Worm (Caenorhabditis elegans) whole organism, L1 larva: ENCODE measurements around the gene str-255.
A peak's percentile ranks its signal among the peaks of the same experiment; 100 is the strongest.

Source experiments
- C16A3.4 ChIP-seq: fragments of 150-350 bp; optimal IDR thresholded peaks from 2 replicates; lab custom pipeline; 2014; ENCODE audit warnings: missing biosample characterization, missing genetic modification characterization
- C34B4.2 ChIP-seq: sonication (generic microtip); optimal IDR thresholded peaks from 2 replicates; lab custom pipeline; 2017; ENCODE audit warnings: mild to moderate bottlenecking, missing genetic modification characterization, missing compliant biosample characterization
- F16B12.6 ChIP-seq: fragments of 150-350 bp; optimal IDR thresholded peaks from 2 replicates; lab custom pipeline; 2014; ENCODE audit warnings: missing biosample characterization, missing genetic modification characterization
- aly-2 ChIP-seq: fragments of 150-350 bp; optimal IDR thresholded peaks from 2 replicates; lab custom pipeline; 2014; ENCODE audit warnings: missing biosample characterization, missing genetic modification characterization
- ceh-8 ChIP-seq: fragments of 200-800 bp; sonication (Bioruptor generic); optimal IDR thresholded peaks from 2 replicates; lab custom pipeline; 2018; ENCODE audit warnings: mild to moderate bottlenecking, missing genetic modification characterization, moderate library complexity, missing compliant biosample characterization
- ceh-82 ChIP-seq, 3 experiments: fragments of 150-350 bp in 1 of 3; sonication (generic microtip) in 2 of 3; optimal IDR thresholded peaks; 2 replicates each; lab custom pipeline; 2014 to 2017; ENCODE audit warnings: missing biosample characterization in 3 of 3, missing genetic modification characterization in 3 of 3
- ceh-90 ChIP-seq: sonication (generic microtip); optimal IDR thresholded peaks from 2 replicates; lab custom pipeline; 2016; ENCODE audit warnings: missing genetic modification characterization, missing compliant biosample characterization
- ces-1 ChIP-seq: fragments of 150-350 bp; optimal IDR thresholded peaks from 2 replicates; lab custom pipeline; 2014; ENCODE audit warnings: missing biosample characterization, missing genetic modification reagents, missing genetic modification characterization
- dpl-1 ChIP-seq, 3 experiments: fragments of 150-350 bp in 2 of 3; sonication (generic microtip) in 1 of 3; optimal IDR thresholded peaks; 2 replicates each; lab custom pipeline; 2014 to 2017; ENCODE audit warnings: missing biosample characterization in 3 of 3, missing genetic modification characterization in 3 of 3, missing genetic modification reagents in 3 of 3
- efl-1 ChIP-seq, 4 experiments: fragments of 150-350 bp; optimal IDR thresholded peaks in 3 of 4; peaks in 1 of 4; 1 replicate in 1 of 4; 2 replicates in 3 of 4; lab custom pipeline; 2014; ENCODE audit warnings: missing biosample characterization in 2 of 4, missing genetic modification characterization in 2 of 4, missing genetic modification reagents in 2 of 4
- egl-13 ChIP-seq: sonication (generic microtip); optimal IDR thresholded peaks from 2 replicates; lab custom pipeline; 2016; ENCODE audit warnings: missing genotype, missing genetic modification reagents, missing genetic modification characterization, missing compliant biosample characterization
- elt-3 ChIP-seq, 6 experiments: fragments of 150-350 bp in 1 of 6; sonication (generic microtip); optimal IDR thresholded peaks; 2 replicates each; lab custom pipeline; 2017 to 2018; ENCODE audit warnings: missing biosample characterization in 6 of 6, missing genetic modification characterization in 6 of 6, inconsistent platforms in 1 of 6
- ets-5 ChIP-seq: fragments of 200-800 bp; sonication (Bioruptor generic); IDR thresholded peaks from 2 replicates; pipeline ENCODE4 v1.3.6; 2022; ENCODE audit warnings: missing genetic modification characterization, missing compliant biosample characterization
- hpl-2 ChIP-seq: fragments of 150-350 bp; optimal IDR thresholded peaks from 2 replicates; lab custom pipeline; 2014; ENCODE audit warnings: missing biosample characterization, missing genetic modification reagents, missing genetic modification characterization
- irx-1 ChIP-seq: sonication (generic microtip); optimal IDR thresholded peaks from 2 replicates; lab custom pipeline; 2016; ENCODE audit warnings: missing genetic modification characterization, missing compliant biosample characterization
- isw-1 ChIP-seq: fragments of 200-800 bp; sonication (Bioruptor generic); IDR thresholded peaks from 2 replicates; pipeline ENCODE4 v1.3.6; 2022; ENCODE audit warnings: missing genetic modification characterization, missing compliant biosample characterization
- lin-13 ChIP-seq: fragments of 150-350 bp; optimal IDR thresholded peaks from 2 replicates; lab custom pipeline; 2014; ENCODE audit warnings: missing biosample characterization, missing genetic modification reagents, missing genetic modification characterization
- lin-35 ChIP-seq, 2 experiments: fragments of 150-350 bp; optimal IDR thresholded peaks; 2 replicates each; lab custom pipeline; 2014; ENCODE audit warnings: missing biosample characterization in 2 of 2, missing genetic modification characterization in 2 of 2, missing genetic modification reagents in 2 of 2
- lir-3 ChIP-seq: sonication (generic microtip); optimal IDR thresholded peaks from 2 replicates; lab custom pipeline; 2016; ENCODE audit warnings: mild to moderate bottlenecking, missing genetic modification characterization, moderate library complexity, missing compliant biosample characterization; ENCODE audit not compliant: poor library complexity
- lsy-2 ChIP-seq, 2 experiments: fragments of 150-350 bp; optimal IDR thresholded peaks; 2 replicates each; lab custom pipeline; 2014; ENCODE audit warnings: missing biosample characterization in 2 of 2, missing genetic modification characterization in 2 of 2
- mab-9 ChIP-seq: fragments of 200-800 bp; sonication (Bioruptor generic); IDR thresholded peaks from 2 replicates; pipeline ENCODE4 v1.3.6; 2022; ENCODE audit warnings: missing genetic modification reagents, missing genetic modification characterization, missing compliant biosample characterization
- mdl-1 ChIP-seq, 2 experiments: fragments of 150-350 bp; optimal IDR thresholded peaks; 2 replicates each; lab custom pipeline; 2014 to 2017; ENCODE audit warnings: missing biosample characterization in 2 of 2, missing genetic modification characterization in 2 of 2, inconsistent platforms in 1 of 2
- mef-2 ChIP-seq: fragments of 150-350 bp; optimal IDR thresholded peaks from 2 replicates; lab custom pipeline; 2014; ENCODE audit warnings: missing biosample characterization, missing genetic modification characterization
- mep-1 ChIP-seq: fragments of 150-350 bp; optimal IDR thresholded peaks from 2 replicates; lab custom pipeline; 2014; ENCODE audit warnings: missing biosample characterization, missing genetic modification characterization
- nhr-11 ChIP-seq: fragments of 150-350 bp; optimal IDR thresholded peaks from 2 replicates; lab custom pipeline; 2014; ENCODE audit warnings: missing biosample characterization, missing genetic modification characterization
- nhr-12 ChIP-seq: sonication (generic microtip); optimal IDR thresholded peaks from 2 replicates; lab custom pipeline; 2017; ENCODE audit warnings: missing biosample characterization, missing genetic modification characterization
- nhr-19 ChIP-seq: fragments of 200-800 bp; sonication (Bioruptor generic); conservative IDR thresholded peaks from 2 replicates; pipeline ENCODE4 v1.3.6; 2022; ENCODE audit warnings: missing genetic modification characterization, missing compliant biosample characterization
- nhr-20 ChIP-seq: sonication (generic microtip); optimal IDR thresholded peaks from 2 replicates; lab custom pipeline; 2016; ENCODE audit warnings: mild to moderate bottlenecking, missing genetic modification characterization, missing compliant biosample characterization
- nhr-47 ChIP-seq: sonication (generic microtip); optimal IDR thresholded peaks from 2 replicates; lab custom pipeline; 2016; ENCODE audit warnings: mild to moderate bottlenecking, missing genetic modification characterization, moderate library complexity, missing compliant biosample characterization
- nhr-90 ChIP-seq: sonication (generic microtip); optimal IDR thresholded peaks from 2 replicates; lab custom pipeline; 2016; ENCODE audit warnings: mild to moderate bottlenecking, missing genetic modification characterization, missing compliant biosample characterization; ENCODE audit not compliant: poor library complexity
- pag-3 ChIP-seq: sonication (generic microtip); optimal IDR thresholded peaks from 2 replicates; lab custom pipeline; 2017; ENCODE audit warnings: missing genetic modification characterization, mild to moderate bottlenecking, missing compliant biosample characterization, antibody characterized with exemption, borderline replicate concordance; ENCODE audit not compliant: insufficient read depth
- pax-3 ChIP-seq: fragments of 200-800 bp; sonication (Bioruptor generic); optimal IDR thresholded peaks from 2 replicates; lab custom pipeline; 2018; ENCODE audit warnings: mild to moderate bottlenecking, missing genetic modification characterization, moderate library complexity, missing compliant biosample characterization
- rnt-1 ChIP-seq: sonication (generic microtip); optimal IDR thresholded peaks from 2 replicates; lab custom pipeline; 2016; ENCODE audit warnings: mild to moderate bottlenecking, missing genetic modification characterization, moderate library complexity, missing compliant biosample characterization
- skn-1 ChIP-seq: fragments of 150-350 bp; optimal IDR thresholded peaks from 2 replicates; lab custom pipeline; 2014; ENCODE audit warnings: missing biosample characterization, missing genetic modification characterization
- snpc-4 ChIP-seq: fragments of 150-350 bp; optimal IDR thresholded peaks from 2 replicates; lab custom pipeline; 2014; ENCODE audit warnings: missing biosample characterization, missing genetic modification characterization
- snu-23 ChIP-seq: sonication (generic microtip); optimal IDR thresholded peaks from 2 replicates; lab custom pipeline; 2016; ENCODE audit warnings: missing genetic modification characterization, missing compliant biosample characterization
- swsn-7 ChIP-seq: sonication (generic microtip); optimal IDR thresholded peaks from 2 replicates; lab custom pipeline; 2016; ENCODE audit warnings: missing genetic modification characterization, missing compliant biosample characterization
- tlp-1 ChIP-seq: fragments of 150-350 bp; optimal IDR thresholded peaks from 2 replicates; lab custom pipeline; 2014; ENCODE audit warnings: missing biosample characterization, missing genetic modification characterization
- unc-130 ChIP-seq: fragments of 150-350 bp; optimal IDR thresholded peaks from 2 replicates; lab custom pipeline; 2017; ENCODE audit warnings: missing biosample characterization, missing genetic modification characterization, inconsistent platforms
- unc-30 ChIP-seq: sonication (generic microtip); optimal IDR thresholded peaks from 2 replicates; lab custom pipeline; 2017; ENCODE audit warnings: missing biosample characterization, missing genetic modification characterization
- unc-86 ChIP-seq: sonication (generic microtip); optimal IDR thresholded peaks from 2 replicates; lab custom pipeline; 2016; ENCODE audit warnings: missing genetic modification characterization, missing compliant biosample characterization
- xbp-1 ChIP-seq: sonication (generic microtip); optimal IDR thresholded peaks from 2 replicates; lab custom pipeline; 2016; ENCODE audit warnings: missing genetic modification characterization, missing compliant biosample characterization
- zag-1 ChIP-seq: fragments of 150-350 bp; optimal IDR thresholded peaks from 2 replicates; lab custom pipeline; 2014; ENCODE audit warnings: missing biosample characterization, missing genetic modification characterization
- ztf-11 ChIP-seq, 2 experiments: sonication (generic microtip); optimal IDR thresholded peaks; 2 replicates each; lab custom pipeline; 2016 to 2017; ENCODE audit warnings: missing genetic modification characterization in 2 of 2, missing biosample characterization in 1 of 2, missing compliant biosample characterization in 1 of 2
- ztf-4 ChIP-seq: fragments of 150-350 bp; optimal IDR thresholded peaks from 2 replicates; lab custom pipeline; 2014; ENCODE audit warnings: missing biosample characterization, missing genetic modification characterization

Gene str-255

DNA sequence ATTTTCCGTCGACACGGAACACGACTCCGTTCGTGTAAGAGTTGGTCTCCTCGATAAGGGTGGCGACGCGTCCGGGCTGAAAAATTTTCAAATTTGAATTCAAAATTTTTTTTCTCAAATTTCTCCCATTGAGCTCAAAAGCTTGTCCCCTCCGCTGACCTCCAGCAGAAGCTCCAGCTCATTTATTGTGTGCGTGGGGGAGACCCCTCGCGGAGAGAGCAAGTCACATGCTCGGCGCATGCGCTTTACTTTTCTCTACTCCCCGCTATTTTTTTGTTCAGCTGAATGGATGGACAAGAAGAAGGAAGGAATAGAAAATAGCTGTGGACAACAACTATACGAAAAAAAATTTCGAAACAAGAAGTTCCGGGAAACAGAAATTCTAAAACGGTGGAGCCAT is 30.1 kb downstream of the str-255 start (continued):
- TF ChIP-seq ets-5 (GFP tag; lab: Robert Waterston, UW), result no peak
- TF ChIP-seq mef-2 (tag; lab: Kevin White, UChicago), result peak; percentile 19
- peak; percentile 53 for TF ChIP-seq irx-1 (tag; lab: Kevin White, UChicago)
- TF ChIP-seq lin-35 (GFP tag; optimal IDR thresholded peaks at IDR 0.05; lab: Kevin White, UChicago), result peak; percentile 26 to 48
- TF ChIP-seq lin-13 (GFP tag; lab: Kevin White, UChicago), result peak; percentile 36
- TF ChIP-seq snpc-4 (tag; lab: Kevin White, UChicago), result peak; percentile 2
- TF ChIP-seq dpl-1 (GFP tag; optimal IDR thresholded peaks at IDR 0.05; lab: Kevin White, UChicago), result peak in 1 of 3 experiments; percentile 49
- no peak for TF ChIP-seq F16B12.6 (tag; lab: Kevin White, UChicago)
- TF ChIP-seq swsn-7 (tag; lab: Kevin White, UChicago), result peak; percentile 61
- peak; percentile 64 for TF ChIP-seq nhr-20 (tag; lab: Kevin White, UChicago)
- peak; percentile 71 for TF ChIP-seq mep-1 (tag; lab: Kevin White, UChicago)
- peak; percentile 70 for TF ChIP-seq egl-13
- TF ChIP-seq isw-1, result peak; percentile 33
- TF ChIP-seq zag-1 (tag; lab: Kevin White, UChicago), result peak; percentile 26
- TF ChIP-seq lir-3, result peak; percentile 22
- TF ChIP-seq ztf-4 (tag; lab: Kevin White, UChicago), result no peak
- TF ChIP-seq ceh-90, result no peak
- peak; percentile 53 for TF ChIP-seq skn-1
- TF ChIP-seq pag-3 (tag; lab: Kevin White, UChicago), result no peak
- no peak for TF ChIP-seq unc-130 (tag; lab: Kevin White, UChicago)
- TF ChIP-seq mab-9 (GFP tag; lab: Robert Waterston, UW), result peak; percentile 44; the same call in 1 of the 2 replicates
- TF ChIP-seq unc-86, result peak; percentile 91
- TF ChIP-seq elt-3 (tag; optimal IDR thresholded peaks at IDR 0.05; lab: Kevin White, UChicago), result no peak
- TF ChIP-seq nhr-90 (tag; lab: Kevin White, UChicago), result no peak
- TF ChIP-seq pax-3 (tag; lab: Kevin White, UChicago), result peak; percentile 1
- TF ChIP-seq tlp-1 (tag; lab: Kevin White, UChicago), result no peak
- peak; percentile 35 to 44 for TF ChIP-seq efl-1 (optimal IDR thresholded peaks at IDR 0.05; lab: Kevin White, UChicago)
- TF ChIP-seq efl-1 (GFP tag; optimal IDR thresholded peaks at IDR 0.05 in 1 of 2; lab: Kevin White, UChicago), result peak in 1 of 2 experiments; percentile 50
- no peak for TF ChIP-seq hpl-2 (GFP tag; lab: Kevin White, UChicago)
- TF ChIP-seq unc-30 (tag; lab: Kevin White, UChicago), result no peak
- peak in 1 of 2 experiments; percentile 69 for TF ChIP-seq mdl-1 (tag; optimal IDR thresholded peaks at IDR 0.05; lab: Kevin White, UChicago)
- peak; percentile 60 to 72 for TF ChIP-seq lsy-2 (tag; optimal IDR thresholded peaks at IDR 0.05; lab: Kevin White, UChicago)

DNA sequence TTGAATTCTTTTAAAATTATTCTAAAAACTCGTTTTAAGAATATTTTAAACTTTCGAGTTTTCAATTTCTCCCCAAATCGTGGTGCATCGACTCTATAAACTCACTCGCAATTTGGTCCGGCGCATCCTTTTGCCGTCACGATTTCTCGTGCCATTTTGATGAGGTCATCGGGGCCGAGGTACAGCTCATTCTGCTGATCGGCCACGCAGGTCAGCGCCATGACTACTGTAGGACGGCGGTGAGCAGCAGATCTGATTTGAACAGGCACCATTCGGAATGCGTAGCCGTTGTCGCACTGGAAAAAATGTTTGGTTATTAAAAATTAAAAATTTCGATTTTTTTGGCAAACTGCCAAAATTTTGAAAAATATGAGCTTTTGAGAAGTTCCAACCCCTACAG is 31.0 kb downstream of the str-255 start:
- no peak for TF ChIP-seq mef-2 (tag; lab: Kevin White, UChicago)
- TF ChIP-seq rnt-1 (tag; lab: Kevin White, UChicago), result peak; percentile 16

DNA sequence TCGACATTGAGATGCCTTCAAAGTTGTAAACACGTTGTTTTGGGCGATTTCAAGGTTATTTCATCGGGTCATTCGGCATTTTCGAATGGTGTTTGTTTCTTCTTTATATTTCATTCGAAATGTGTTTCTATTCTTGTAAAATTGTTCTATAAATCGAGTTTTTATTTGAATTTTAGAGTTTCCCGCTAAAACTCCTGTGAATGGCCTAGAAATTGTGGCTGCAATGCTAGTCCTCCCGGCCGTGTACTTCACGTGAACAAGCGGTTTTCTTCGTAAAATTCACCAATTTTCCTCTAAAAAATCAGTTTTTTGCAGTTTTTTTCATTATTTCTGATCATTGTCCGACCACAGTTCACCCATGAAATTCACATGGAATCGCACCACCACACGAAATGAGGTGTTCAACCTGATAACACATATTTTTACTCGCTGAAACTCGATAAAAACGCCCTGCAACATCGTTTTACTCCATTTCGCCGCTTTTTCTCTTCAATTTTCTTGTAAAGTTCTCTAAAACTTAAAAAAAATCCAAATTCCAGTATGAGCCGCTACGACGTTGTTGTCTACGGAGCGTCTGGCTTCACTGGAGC is 36.5 kb downstream of the str-255 start, which contains the start of gene ldp-1:
Gene ldp-1, plus strand, starts transcription at position 540 of the 590 bp plus-strand sequence.
- TF ChIP-seq C16A3.4, result peak; percentile 14
- peak; percentile 6 for TF ChIP-seq aly-2 (tag; lab: Kevin White, UChicago)
- peak; percentile 92 for TF ChIP-seq nhr-47 (tag; lab: Kevin White, UChicago)
- peak; percentile 95 to 99 for TF ChIP-seq efl-1 (optimal IDR thresholded peaks at IDR 0.05; lab: Kevin White, UChicago)
- TF ChIP-seq efl-1 (GFP tag; optimal IDR thresholded peaks at IDR 0.05 in 1 of 2; lab: Kevin White, UChicago), result peak; percentile 94 to 99
- peak; percentile 92 for TF ChIP-seq nhr-90 (tag; lab: Kevin White, UChicago)
- TF ChIP-seq ceh-8, result peak; percentile 80
- peak; percentile 55 to 73 (median 70) for TF ChIP-seq ceh-82 (tag; optimal IDR thresholded peaks at IDR 0.05; lab: Kevin White, UChicago)
- TF ChIP-seq xbp-1 (tag; lab: Kevin White, UChicago), result peak; percentile 81
- TF ChIP-seq snu-23, result peak; percentile 81
- peak in 1 of 2 experiments; percentile 94 for TF ChIP-seq ztf-11 (tag; optimal IDR thresholded peaks at IDR 0.05; lab: Kevin White, UChicago)
- TF ChIP-seq dpl-1 (GFP tag; optimal IDR thresholded peaks at IDR 0.05; lab: Kevin White, UChicago), result peak; percentile 89 to 94 (median 92)
- TF ChIP-seq snpc-4 (tag; lab: Kevin White, UChicago), result peak; percentile 22
- peak; percentile 76 for TF ChIP-seq lsy-2 (tag; optimal IDR thresholded peaks at IDR 0.05; lab: Kevin White, UChicago)
- TF ChIP-seq hpl-2 (GFP tag; lab: Kevin White, UChicago), result no peak
- no peak for TF ChIP-seq unc-130 (tag; lab: Kevin White, UChicago)
- no peak for TF ChIP-seq zag-1 (tag; lab: Kevin White, UChicago)
- TF ChIP-seq mef-2 (tag; lab: Kevin White, UChicago), result no peak
- TF ChIP-seq unc-30 (tag; lab: Kevin White, UChicago), result no peak
- peak; percentile 96 for TF ChIP-seq irx-1 (tag; lab: Kevin White, UChicago)
- peak; percentile 10 for TF ChIP-seq C34B4.2 (tag; lab: Kevin White, UChicago)
- no peak for TF ChIP-seq nhr-11
- TF ChIP-seq nhr-12 (tag; lab: Kevin White, UChicago), result no peak
- TF ChIP-seq ces-1 (GFP tag; lab: Kevin White, UChicago), result no peak
- peak in 1 of 6 experiments; percentile 51 for TF ChIP-seq elt-3 (tag; optimal IDR thresholded peaks at IDR 0.05; lab: Kevin White, UChicago)
- TF ChIP-seq lin-35 (GFP tag; optimal IDR thresholded peaks at IDR 0.05; lab: Kevin White, UChicago), result peak; percentile 93 to 94
- peak; percentile 88 for TF ChIP-seq nhr-19 (GFP tag; lab: Robert Waterston, UW)
